Worm (Caenorhabditis elegans): ENCODE data around the gene C07B5.3.

- TF ChIP-seq Y55F3AM.14 (GFP tag; optimal IDR thresholded peaks at IDR 0.05) (no peak), ztf-4 (tag; optimal IDR thresholded peaks at IDR 0.05) (no peak), nhr-237 (tag; optimal IDR thresholded peaks at IDR 0.05) (no peak), mdl-1 (tag; optimal IDR thresholded peaks at IDR 0.05) (no peak), lin-39 (tag; optimal IDR thresholded peaks at IDR 0.05) (no peak)
Observed at ce11 chrX:9568574-9568973, 45.6 kb upstream of the C07B5.3 start.

Measured in whole organism, L2 larva.